Worm (Caenorhabditis elegans): ENCODE results near the gene cbp-1.

cbp-1 gene

ce11 chrIII:9764718-9765117 lies 1.6 kb upstream of the cbp-1 start:
- TF ChIP-seq M03D4.4 (tag; optimal IDR thresholded peaks at IDR 0.05) (peak; percentile 19), lsy-2 (tag; optimal IDR thresholded peaks at IDR 0.05) (no peak), mls-2 (tag; optimal IDR thresholded peaks at IDR 0.05) (no peak)

ce11 chrIII:9765465-9765900 lies 826 bp upstream of the cbp-1 start:
- TF ChIP-seq bed-3 (GFP tag; optimal IDR thresholded peaks at IDR 0.05) (peak; percentile 57), ceh-39 (tag; optimal IDR thresholded peaks at IDR 0.05) (peak; percentile 97), M03D4.4 (tag; optimal IDR thresholded peaks at IDR 0.05) (peak; percentile 93), nhr-76 (tag; optimal IDR thresholded peaks at IDR 0.05) (no peak), tbx-8 (GFP tag; optimal IDR thresholded peaks at IDR 0.05) (peak; percentile 86), ceh-43 (GFP tag; optimal IDR thresholded peaks at IDR 0.05) (peak; percentile 80), sptf-1 (tag; optimal IDR thresholded peaks at IDR 0.05) (peak; percentile 95), sem-2 (GFP tag; optimal IDR thresholded peaks at IDR 0.05) (peak; percentile 82), lsy-2 (tag; optimal IDR thresholded peaks at IDR 0.05) (peak; percentile 99), nhr-2 (tag; optimal IDR thresholded peaks at IDR 0.05) (peak; percentile 25), blmp-1 (tag; optimal IDR thresholded peaks at IDR 0.05) (peak; percentile 48), snpc-4 (tag; optimal IDR thresholded peaks at IDR 0.05) (no peak), unc-39 (tag; optimal IDR thresholded peaks at IDR 0.05) (peak; percentile 39), zip-8 (tag; optimal IDR thresholded peaks at IDR 0.05) (no peak), unc-62 (GFP tag; optimal IDR thresholded peaks at IDR 0.05) (peak; percentile 81), mab-5 (tag; optimal IDR thresholded peaks at IDR 0.05) (peak; percentile 6), flh-1 (GFP tag; optimal IDR thresholded peaks at IDR 0.05) (no peak), elt-3 (tag; optimal IDR thresholded peaks at IDR 0.05) (peak; percentile 45), ham-2 (GFP tag; optimal IDR thresholded peaks at IDR 0.05) (peak; percentile 82), mls-2 (tag; optimal IDR thresholded peaks at IDR 0.05) (peak; percentile 92), lin-32 (GFP tag; optimal IDR thresholded peaks at IDR 0.05) (peak; percentile 83), drap-1 (GFP tag; optimal IDR thresholded peaks at IDR 0.05) (peak; percentile 95), nhr-237 (tag; optimal IDR thresholded peaks at IDR 0.05) (peak; percentile 86), elt-1 (tag; optimal IDR thresholded peaks at IDR 0.05; ENCODE audit: borderline replicate concordance, insufficient read depth) (no peak), cnd-1 (tag; optimal IDR thresholded peaks at IDR 0.05) (peak; percentile 94), lin-13 (tag; optimal IDR thresholded peaks at IDR 0.05) (peak; percentile 97), unc-120 (tag; optimal IDR thresholded peaks at IDR 0.05; ENCODE audit: poor library complexity, severe bottlenecking) (peak; percentile 91), ceh-83 (GFP tag; optimal IDR thresholded peaks at IDR 0.05) (peak; percentile 94), nhr-12 (tag; optimal IDR thresholded peaks at IDR 0.05) (peak; percentile 75), pha-4 (tag; optimal IDR thresholded peaks at IDR 0.05) (peak; percentile 98), ces-1 (GFP tag; optimal IDR thresholded peaks at IDR 0.05) (peak; percentile 71), hlh-1 (tag; optimal IDR thresholded peaks at IDR 0.05) (peak; percentile 70), nhr-28 (tag; optimal IDR thresholded peaks at IDR 0.05) (no peak), ztf-11 (tag; optimal IDR thresholded peaks at IDR 0.05) (peak; percentile 92), mep-1 (tag; optimal IDR thresholded peaks at IDR 0.05) (peak; percentile 95)

- TF ChIP-seq hlh-1 (tag; optimal IDR thresholded peaks at IDR 0.05), result no peak
- TF ChIP-seq ceh-43 (GFP tag; optimal IDR thresholded peaks at IDR 0.05), result no peak
- no peak for TF ChIP-seq ces-1 (GFP tag; optimal IDR thresholded peaks at IDR 0.05)
- TF ChIP-seq mep-1 (tag; optimal IDR thresholded peaks at IDR 0.05), result no peak
- no peak for TF ChIP-seq elt-3 (tag; optimal IDR thresholded peaks at IDR 0.05)
- TF ChIP-seq flh-1 (GFP tag; optimal IDR thresholded peaks at IDR 0.05), result no peak
- TF ChIP-seq cnd-1 (tag; optimal IDR thresholded peaks at IDR 0.05), result no peak
- no peak for TF ChIP-seq mab-5 (tag; optimal IDR thresholded peaks at IDR 0.05)
- no peak for TF ChIP-seq mls-2 (tag; optimal IDR thresholded peaks at IDR 0.05)
- TF ChIP-seq lsy-2 (tag; optimal IDR thresholded peaks at IDR 0.05), result no peak
These were observed 786 bp downstream of the cbp-1 start for ce11 chrIII:9767095-9767494.

ce11 chrIII:9768023-9768422 lies 1.7 kb downstream of the cbp-1 start:
- TF ChIP-seq lin-32 (GFP tag; optimal IDR thresholded peaks at IDR 0.05) (peak; percentile 24), nhr-237 (tag; optimal IDR thresholded peaks at IDR 0.05) (no peak)

All from whole organism, mixed stage, embryonic.